Fruit fly (Drosophila melanogaster) whole organism, prepupa: ENCODE measurements around the gene CCT4.

Experiments
- Blimp-1 ChIP-seq: fragments of 200-800 bp; sonication (Bioruptor generic); optimal IDR thresholded peaks from 3 replicates; lab custom pipeline; 2017; ENCODE audit warnings: missing biosample characterization, missing genetic modification characterization, mild to moderate bottlenecking, moderate library complexity, missing genetic modification reagents
- CG10669 ChIP-seq: fragments of 200-800 bp; sonication (Bioruptor generic); optimal IDR thresholded peaks from 3 replicates; lab custom pipeline; 2018; ENCODE audit warnings: missing biosample characterization, mild to moderate bottlenecking, missing genetic modification characterization, moderate library complexity
- CG15336 ChIP-seq: fragments of 200-800 bp; sonication (Bioruptor generic); IDR thresholded peaks from 2 replicates; pipeline ENCODE4 v1.3.6; 2022; ENCODE audit warnings: missing biosample characterization, missing genetic modification characterization
- CG1621 ChIP-seq: fragments of 200-800 bp; sonication (Bioruptor generic); optimal IDR thresholded peaks from 3 replicates; lab custom pipeline; 2018; ENCODE audit warnings: missing biosample characterization, mild to moderate bottlenecking, missing genetic modification characterization
- CG16779 ChIP-seq: fragments of 200-800 bp; sonication (Bioruptor generic); optimal IDR thresholded peaks from 3 replicates; lab custom pipeline; 2017; ENCODE audit warnings: missing biosample characterization, mild to moderate bottlenecking, missing genetic modification characterization
- CG31627 ChIP-seq: fragments of 200-800 bp; sonication (Bioruptor generic); optimal IDR thresholded peaks from 3 replicates; lab custom pipeline; 2016; ENCODE audit warnings: missing biosample characterization, missing genetic modification characterization
- CG3919 ChIP-seq: fragments of 200-800 bp; sonication (Bioruptor generic); optimal IDR thresholded peaks from 3 replicates; lab custom pipeline; 2016; ENCODE audit warnings: missing biosample characterization, missing genetic modification characterization
- CG6163 ChIP-seq: fragments of 200-800 bp; sonication (Bioruptor generic); IDR thresholded peaks from 3 replicates; pipeline ENCODE4 v1.3.6; 2022; ENCODE audit warnings: missing biosample characterization, missing genetic modification characterization
- CG6276 ChIP-seq: fragments of 200-800 bp; sonication (Bioruptor generic); optimal IDR thresholded peaks from 2 replicates; lab custom pipeline; 2017; ENCODE audit warnings: missing biosample characterization, mild to moderate bottlenecking, missing genetic modification characterization
- CG6808 ChIP-seq: fragments of 200-800 bp; sonication (Bioruptor generic); optimal IDR thresholded peaks from 3 replicates; lab custom pipeline; 2017; ENCODE audit warnings: missing biosample characterization, missing genetic modification characterization, mild to moderate bottlenecking, moderate library complexity, missing genetic modification reagents
- CG6854 ChIP-seq: fragments of 200-800 bp; sonication (Bioruptor generic); optimal IDR thresholded peaks from 2 replicates; lab custom pipeline; 2017; ENCODE audit warnings: missing biosample characterization, mild to moderate bottlenecking, missing genetic modification characterization
- CG8119 ChIP-seq: fragments of 200-800 bp; sonication (Bioruptor generic); IDR thresholded peaks from 3 replicates; pipeline ENCODE4 v1.3.6; 2022; ENCODE audit warnings: missing biosample characterization, missing genetic modification characterization
- CG9139 ChIP-seq: fragments of 200-800 bp; sonication (Bioruptor generic); optimal IDR thresholded peaks from 3 replicates; lab custom pipeline; 2017; ENCODE audit warnings: missing biosample characterization, mild to moderate bottlenecking, missing genetic modification characterization
- Eip75B ChIP-seq: fragments of 200-800 bp; sonication (Bioruptor generic); optimal IDR thresholded peaks from 3 replicates; lab custom pipeline; 2016; ENCODE audit warnings: missing biosample characterization, missing genetic modification characterization
- Eip78C ChIP-seq: fragments of 200-800 bp; sonication (Bioruptor generic); peaks from one replicate; lab custom pipeline; 2016; ENCODE audit warnings: missing biosample characterization, missing genetic modification characterization
- Ets21C ChIP-seq: fragments of 200-800 bp; sonication (Bioruptor generic); optimal IDR thresholded peaks from 3 replicates; lab custom pipeline; 2016; ENCODE audit warnings: missing biosample characterization, missing genetic modification characterization
- Gug ChIP-seq: fragments of 200-800 bp; sonication (Bioruptor generic); IDR thresholded peaks from 2 replicates; pipeline ENCODE4 v1.3.6; 2022; ENCODE audit warnings: missing biosample characterization, missing genetic modification characterization
- Hr38 ChIP-seq: sonication (Bioruptor generic); optimal IDR thresholded peaks from 2 replicates; lab custom pipeline; 2016; ENCODE audit warnings: missing biosample characterization, missing genetic modification characterization
- Lpt ChIP-seq: fragments of 200-800 bp; sonication (Bioruptor generic); optimal IDR thresholded peaks from 3 replicates; lab custom pipeline; 2016; ENCODE audit warnings: missing biosample characterization, missing genetic modification characterization
- Met ChIP-seq: fragments of 200-800 bp; sonication (Bioruptor generic); optimal IDR thresholded peaks from 3 replicates; lab custom pipeline; 2016; ENCODE audit warnings: missing biosample characterization, missing genetic modification characterization
- OdsH ChIP-seq: fragments of 200-800 bp; sonication (Bioruptor generic); optimal IDR thresholded peaks from 3 replicates; lab custom pipeline; 2016; ENCODE audit warnings: missing biosample characterization, missing genetic modification characterization
- Sox102F ChIP-seq: fragments of 200-800 bp; sonication (Bioruptor generic); optimal IDR thresholded peaks from 2 replicates; lab custom pipeline; 2016; ENCODE audit warnings: missing biosample characterization, mild to moderate bottlenecking, missing genetic modification characterization
- Sox14 ChIP-seq: fragments of 200-800 bp; sonication (Bioruptor generic); optimal IDR thresholded peaks from 3 replicates; lab custom pipeline; 2016; ENCODE audit warnings: missing biosample characterization, missing genetic modification characterization
- Sox15 ChIP-seq: fragments of 200-800 bp; sonication (Bioruptor generic); optimal IDR thresholded peaks from 3 replicates; lab custom pipeline; 2016; ENCODE audit warnings: missing biosample characterization, missing genetic modification characterization
- achi ChIP-seq: fragments of 200-800 bp; sonication (Bioruptor generic); optimal IDR thresholded peaks from 3 replicates; lab custom pipeline; 2016; ENCODE audit warnings: missing biosample characterization, missing genetic modification characterization
- acj6 ChIP-seq: fragments of 200-800 bp; sonication (Bioruptor generic); optimal IDR thresholded peaks from 3 replicates; lab custom pipeline; 2016; ENCODE audit warnings: missing biosample characterization, missing genetic modification characterization
- cyc ChIP-seq: fragments of 200-800 bp; sonication (Bioruptor generic); optimal IDR thresholded peaks from 3 replicates; lab custom pipeline; 2016; ENCODE audit warnings: missing biosample characterization, missing genetic modification characterization
- dac ChIP-seq: fragments of 200-800 bp; sonication (Bioruptor generic); optimal IDR thresholded peaks from 2 replicates; lab custom pipeline; 2017; ENCODE audit warnings: missing biosample characterization, mild to moderate bottlenecking, missing genetic modification characterization
- dsx ChIP-seq: fragments of 200-800 bp; optimal IDR thresholded peaks from 3 replicates; lab custom pipeline; 2019; ENCODE audit warnings: missing biosample characterization, mild to moderate bottlenecking, missing genetic modification characterization, moderate library complexity; ENCODE audit not compliant: poor library complexity, severe bottlenecking
- esn ChIP-seq: fragments of 200-800 bp; sonication (Bioruptor generic); optimal IDR thresholded peaks from 2 replicates; lab custom pipeline; 2016; ENCODE audit warnings: missing biosample characterization, mild to moderate bottlenecking, missing genetic modification characterization, moderate library complexity
- fd59A ChIP-seq: fragments of 200-800 bp; sonication (Bioruptor generic); optimal IDR thresholded peaks from 2 replicates; lab custom pipeline; 2017; ENCODE audit warnings: missing biosample characterization, mild to moderate bottlenecking, missing genetic modification characterization, missing genetic modification reagents
- fkh ChIP-seq: fragments of 200-800 bp; sonication (Bioruptor generic); optimal IDR thresholded peaks from 3 replicates; lab custom pipeline; 2017; ENCODE audit warnings: missing biosample characterization, mild to moderate bottlenecking, missing genetic modification characterization, moderate library complexity
- net ChIP-seq: fragments of 200-800 bp; sonication (Bioruptor generic); optimal IDR thresholded peaks from 3 replicates; lab custom pipeline; 2016; ENCODE audit warnings: missing biosample characterization, missing genetic modification characterization
- pdm3 ChIP-seq: fragments of 200-800 bp; sonication (Bioruptor generic); optimal IDR thresholded peaks from 3 replicates; lab custom pipeline; 2016; ENCODE audit warnings: missing biosample characterization, missing genetic modification characterization
- salr ChIP-seq, 2 experiments: fragments of 200-800 bp; sonication (Bioruptor generic); optimal IDR thresholded peaks; 3 replicates each; lab custom pipeline; 2016 to 2018; ENCODE audit warnings: missing biosample characterization in 2 of 2, missing genetic modification characterization in 2 of 2, mild to moderate bottlenecking in 1 of 2
- spab ChIP-seq: fragments of 200-800 bp; sonication (Bioruptor generic); optimal IDR thresholded peaks from 2 replicates; lab custom pipeline; 2017; ENCODE audit warnings: missing biosample characterization, mild to moderate bottlenecking, missing genetic modification characterization, missing genetic modification reagents
- svp ChIP-seq: fragments of 200-800 bp; sonication (Bioruptor generic); peaks from one replicate; lab custom pipeline; 2016; ENCODE audit warnings: missing biosample characterization, missing genetic modification characterization
- topi ChIP-seq: fragments of 200-800 bp; sonication (Bioruptor generic); optimal IDR thresholded peaks from 3 replicates; lab custom pipeline; 2016; ENCODE audit warnings: missing biosample characterization, missing genetic modification characterization
- vri ChIP-seq: fragments of 200-800 bp; sonication (Bioruptor generic); optimal IDR thresholded peaks from 3 replicates; lab custom pipeline; 2016; ENCODE audit warnings: missing biosample characterization, mild to moderate bottlenecking, missing genetic modification characterization

Gene CCT4

dm6 chr2L:12712852-12713251 is 20.1 kb upstream of the CCT4 start, which contains the start of gene CG5787:
CG5787 (minus strand) TSS chr2L:12712952.
- TF ChIP-seq CG31627 (GFP tag; lab: Kevin White, UChicago) (no peak), Ets21C (no peak), Met (GFP tag; lab: Kevin White, UChicago) (no peak), spab (GFP tag; lab: Kevin White, UChicago) (no peak), Eip78C (GFP tag; lab: Kevin White, UChicago) (no peak), net (GFP tag; lab: Kevin White, UChicago) (no peak), CG15336 (GFP tag; lab: Robert Waterston, UW) (no peak), fd59A (GFP tag; lab: Kevin White, UChicago) (no peak)

dm6 chr2L:12712255-12712654 is 19.5 kb upstream of the CCT4 start:
- TF ChIP-seq dac (GFP tag; lab: Kevin White, UChicago) (no peak), esn (peak; percentile 7), CG1621 (tag; lab: Kevin White, UChicago) (no peak)

- TF ChIP-seq Eip75B (GFP tag; lab: Kevin White, UChicago): no peak
- no peak for TF ChIP-seq Sox15 (GFP tag; lab: Kevin White, UChicago)
- no peak for TF ChIP-seq topi (GFP tag; lab: Kevin White, UChicago)
- no peak for TF ChIP-seq esn
- TF ChIP-seq CG3919 (GFP tag; lab: Kevin White, UChicago): no peak
- TF ChIP-seq fkh (GFP tag; lab: Kevin White, UChicago): no peak
- TF ChIP-seq CG10669: no peak
- TF ChIP-seq Gug: no peak
- no peak for TF ChIP-seq CG6276 (GFP tag; lab: Kevin White, UChicago)
- no peak for TF ChIP-seq CG8119 (GFP tag; lab: Robert Waterston, UW)
- no peak for TF ChIP-seq CG15336 (GFP tag; lab: Robert Waterston, UW)
- TF ChIP-seq Sox102F (GFP tag; lab: Kevin White, UChicago): no peak
- TF ChIP-seq vri (GFP tag; lab: Kevin White, UChicago): no peak
- TF ChIP-seq Hr38 (GFP tag; lab: Kevin White, UChicago): no peak
- TF ChIP-seq Blimp-1 (GFP tag; lab: Kevin White, UChicago): no peak
Measured at dm6 chr2L:12708576-12708975, 15.8 kb upstream of the CCT4 start.

- TF ChIP-seq achi (GFP tag; lab: Kevin White, UChicago): peak; percentile 91
- TF ChIP-seq CG15336 (GFP tag; lab: Robert Waterston, UW): no peak
- no peak for TF ChIP-seq Eip75B (GFP tag; lab: Kevin White, UChicago)
- no peak for TF ChIP-seq CG9139 (GFP tag; lab: Kevin White, UChicago)
- TF ChIP-seq CG6808: no peak
- TF ChIP-seq, all 60 proteins: peak for 1
Measured at dm6 chr2L:12707540-12707939, 14.8 kb upstream of the CCT4 start, which contains the start of the genes CG6180 and CG15484. CG6180 (plus strand) TSS chr2L:12707661. CG15484 (minus strand) TSS chr2L:12707711.

- TF ChIP-seq Eip78C (GFP tag; lab: Kevin White, UChicago) (peak; percentile 54), CG6163 (no peak), svp (peak; percentile 95), CG10669 (no peak), Blimp-1 (GFP tag; lab: Kevin White, UChicago) (no peak)
Measured at dm6 chr2L:12705376-12705775, 12.6 kb upstream of the CCT4 start.

- peak; percentile 65 for TF ChIP-seq CG8119 (GFP tag; lab: Robert Waterston, UW)
- no peak for TF ChIP-seq CG16779
- TF ChIP-seq salr (GFP tag; optimal IDR thresholded peaks at IDR 0.05; lab: Kevin White, UChicago): peak in 1 of 2 experiments; percentile 53
- peak; percentile 14 for TF ChIP-seq cyc (GFP tag; lab: Kevin White, UChicago)
- TF ChIP-seq CG9139 (GFP tag; lab: Kevin White, UChicago): no peak
- peak; percentile 70 for TF ChIP-seq Sox14 (GFP tag; lab: Kevin White, UChicago)
- TF ChIP-seq fkh (GFP tag; lab: Kevin White, UChicago): peak; percentile 49
- peak; percentile 71 for TF ChIP-seq OdsH (GFP tag; lab: Kevin White, UChicago)
- TF ChIP-seq Gug: peak; percentile 58; the same call in 1 of the 2 replicates
- TF ChIP-seq acj6: peak; percentile 54
- TF ChIP-seq CG6854 (GFP tag; lab: Kevin White, UChicago): peak; percentile 68
- peak; percentile 62 for TF ChIP-seq vri (GFP tag; lab: Kevin White, UChicago)
- TF ChIP-seq Blimp-1 (GFP tag; lab: Kevin White, UChicago): peak; percentile 55
- TF ChIP-seq dsx (GFP tag; lab: Kevin White, UChicago): peak; percentile 64
- no peak for TF ChIP-seq Lpt (GFP tag; lab: Kevin White, UChicago)
- peak; percentile 69 for TF ChIP-seq CG3919 (GFP tag; lab: Kevin White, UChicago)
- TF ChIP-seq Sox102F (GFP tag; lab: Kevin White, UChicago): no peak
- TF ChIP-seq Ets21C: peak; percentile 50
- TF ChIP-seq pdm3: no peak
- peak; percentile 75 for TF ChIP-seq Eip78C (GFP tag; lab: Kevin White, UChicago)
- TF ChIP-seq spab (GFP tag; lab: Kevin White, UChicago): no peak
- peak; percentile 60 for TF ChIP-seq Eip75B (GFP tag; lab: Kevin White, UChicago)
- peak; percentile 66 for TF ChIP-seq Met (GFP tag; lab: Kevin White, UChicago)
Measured at dm6 chr2L:12704418-12704920, 11.7 kb upstream of the CCT4 start, which contains the start of the genes CG5776 and spict. CG5776 (minus strand) TSS chr2L:12704451. spict (plus strand) TSS chr2L:12704725.
